Worm (Caenorhabditis elegans) whole organism, L4/young adult: Measurements from ENCODE around the gene clec-198.

Experiments used
- W03F9.2 ChIP-seq: fragments of 150-350 bp; optimal IDR thresholded peaks from 2 replicates; lab custom pipeline; 2014; ENCODE audit warnings: missing biosample characterization, missing genetic modification characterization
- dao-5 ChIP-seq: sonication (generic microtip); optimal IDR thresholded peaks from 2 replicates; lab custom pipeline; 2016; ENCODE audit warnings: missing genotype, missing genetic modification characterization, moderate library complexity, missing compliant biosample characterization
- him-1 ChIP-seq: sonication (generic microtip); optimal IDR thresholded peaks from 2 replicates; lab custom pipeline; 2016; ENCODE audit warnings: missing genotype, missing genetic modification reagents, missing genetic modification characterization, missing compliant biosample characterization

- no peak for TF ChIP-seq W03F9.2
- no peak for TF ChIP-seq him-1
- TF ChIP-seq dao-5 (tag; lab: Kevin White, UChicago): no peak
Observed at ce11 chrIV:17342179-17342578, 4.8 kb upstream of the clec-198 start, which contains the start of gene C49C3.9.
